Worm (Caenorhabditis elegans) whole organism, L3 larva: Measurements from ENCODE around the gene R13A1.3.
A peak's percentile ranks its signal among the peaks of the same experiment; 100 is the strongest.

Source experiments
- R02D3.7 ChIP-seq: fragments of 150-350 bp; optimal IDR thresholded peaks from 2 replicates; lab custom pipeline; 2014; ENCODE audit warnings: missing biosample characterization, missing genetic modification characterization
- ZK546.5 ChIP-seq: sonication (generic microtip); optimal IDR thresholded peaks from 2 replicates; lab custom pipeline; 2017; ENCODE audit warnings: missing biosample characterization, missing genetic modification characterization
- aly-2 ChIP-seq: fragments of 150-350 bp; optimal IDR thresholded peaks from 2 replicates; lab custom pipeline; 2014; ENCODE audit warnings: missing biosample characterization, missing genetic modification characterization
- ama-1 ChIP-seq: fragments of 150-350 bp; optimal IDR thresholded peaks from 2 replicates; lab custom pipeline; 2018
- ceh-28 ChIP-seq: fragments of 150-350 bp; optimal IDR thresholded peaks from 2 replicates; lab custom pipeline; 2014; ENCODE audit warnings: missing biosample characterization, missing genetic modification reagents, missing genetic modification characterization
- ceh-82 ChIP-seq: fragments of 150-350 bp; optimal IDR thresholded peaks from 2 replicates; lab custom pipeline; 2014; ENCODE audit warnings: missing biosample characterization, missing genetic modification characterization
- ceh-9 ChIP-seq: sonication (generic microtip); optimal IDR thresholded peaks from 2 replicates; lab custom pipeline; 2018; ENCODE audit warnings: missing biosample characterization, missing genetic modification characterization
- daf-12 ChIP-seq: fragments of 150-350 bp; optimal IDR thresholded peaks from 2 replicates; lab custom pipeline; 2014; ENCODE audit warnings: missing biosample characterization, missing genetic modification reagents, missing genetic modification characterization
- egl-27 ChIP-seq: sonication (generic microtip); optimal IDR thresholded peaks from 4 replicates; lab custom pipeline; 2017; ENCODE audit warnings: missing biosample characterization, missing genetic modification reagents, missing genetic modification characterization
- elt-2 ChIP-seq: sonication (generic microtip); optimal IDR thresholded peaks from 2 replicates; lab custom pipeline; 2016; ENCODE audit warnings: missing genetic modification reagents, mild to moderate bottlenecking, missing genetic modification characterization, missing compliant biosample characterization
- elt-3 ChIP-seq, 3 experiments: fragments of 150-350 bp in 1 of 3; sonication (generic microtip) in 2 of 3; optimal IDR thresholded peaks; 2 replicates in 2 of 3; 4 replicates in 1 of 3; lab custom pipeline; 2014 to 2017; ENCODE audit warnings: missing biosample characterization in 3 of 3, missing genetic modification characterization in 3 of 3
- eor-1 ChIP-seq, 2 experiments: fragments of 150-350 bp; optimal IDR thresholded peaks; 2 replicates each; lab custom pipeline; 2014 to 2018; ENCODE audit warnings: missing biosample characterization in 2 of 2, missing genetic modification characterization in 2 of 2
- fkh-10 ChIP-seq: sonication (generic microtip); optimal IDR thresholded peaks from 2 replicates; lab custom pipeline; 2017; ENCODE audit warnings: missing biosample characterization, missing genetic modification reagents, missing genetic modification characterization
- hmg-11 ChIP-seq: sonication (generic microtip); optimal IDR thresholded peaks from 2 replicates; lab custom pipeline; 2016; ENCODE audit warnings: missing genetic modification characterization, missing compliant biosample characterization
- jun-1 ChIP-seq: fragments of 150-350 bp; optimal IDR thresholded peaks from 2 replicates; lab custom pipeline; 2014; ENCODE audit warnings: missing biosample characterization, missing genetic modification reagents, missing genetic modification characterization
- mdl-1 ChIP-seq: fragments of 150-350 bp; optimal IDR thresholded peaks from 2 replicates; lab custom pipeline; 2014; ENCODE audit warnings: missing biosample characterization, missing genetic modification characterization
- nhr-11 ChIP-seq: fragments of 150-350 bp; optimal IDR thresholded peaks from 2 replicates; lab custom pipeline; 2014; ENCODE audit warnings: missing biosample characterization, missing genetic modification characterization
- nhr-12 ChIP-seq: fragments of 150-350 bp; optimal IDR thresholded peaks from 2 replicates; lab custom pipeline; 2014; ENCODE audit warnings: missing biosample characterization, missing genetic modification characterization
- nhr-237 ChIP-seq: fragments of 150-350 bp; optimal IDR thresholded peaks from 2 replicates; lab custom pipeline; 2014; ENCODE audit warnings: missing biosample characterization, missing genetic modification characterization
- nhr-25 ChIP-seq: sonication (generic microtip); optimal IDR thresholded peaks from 2 replicates; lab custom pipeline; 2017; ENCODE audit warnings: missing biosample characterization, missing genetic modification characterization
- nhr-28 ChIP-seq: fragments of 150-350 bp; optimal IDR thresholded peaks from 2 replicates; lab custom pipeline; 2014; ENCODE audit warnings: missing biosample characterization, missing genetic modification characterization
- nhr-43 ChIP-seq: sonication (generic microtip); optimal IDR thresholded peaks from 2 replicates; lab custom pipeline; 2016; ENCODE audit warnings: mild to moderate bottlenecking, missing genetic modification characterization, missing compliant biosample characterization; ENCODE audit not compliant: poor library complexity, severe bottlenecking
- nhr-76 ChIP-seq: fragments of 150-350 bp; sonication (generic microtip); optimal IDR thresholded peaks from 5 replicates; lab custom pipeline; 2014; ENCODE audit warnings: missing biosample characterization, missing genetic modification characterization
- pha-4 ChIP-seq: fragments of 150-350 bp; optimal IDR thresholded peaks from 2 replicates; lab custom pipeline; 2014; ENCODE audit warnings: missing biosample characterization, missing genetic modification reagents, missing genetic modification characterization
- pqm-1 ChIP-seq: fragments of 150-350 bp; optimal IDR thresholded peaks from 2 replicates; lab custom pipeline; 2017; ENCODE audit warnings: missing biosample characterization, missing genetic modification characterization, inconsistent platforms
- skn-1 ChIP-seq: fragments of 150-350 bp; optimal IDR thresholded peaks from 2 replicates; lab custom pipeline; 2014; ENCODE audit warnings: missing biosample characterization, missing genetic modification characterization
- snpc-4 ChIP-seq: fragments of 150-350 bp; optimal IDR thresholded peaks from 2 replicates; lab custom pipeline; 2014; ENCODE audit warnings: missing biosample characterization, missing genetic modification characterization
- tbx-2 ChIP-seq: sonication (generic microtip); optimal IDR thresholded peaks from 2 replicates; lab custom pipeline; 2016; ENCODE audit warnings: mild to moderate bottlenecking, missing genetic modification characterization, missing compliant biosample characterization
- unc-39 ChIP-seq: sonication (generic microtip); optimal IDR thresholded peaks from 4 replicates; lab custom pipeline; 2017; ENCODE audit warnings: missing biosample characterization, missing genetic modification characterization

R13A1.3 gene

DNA sequence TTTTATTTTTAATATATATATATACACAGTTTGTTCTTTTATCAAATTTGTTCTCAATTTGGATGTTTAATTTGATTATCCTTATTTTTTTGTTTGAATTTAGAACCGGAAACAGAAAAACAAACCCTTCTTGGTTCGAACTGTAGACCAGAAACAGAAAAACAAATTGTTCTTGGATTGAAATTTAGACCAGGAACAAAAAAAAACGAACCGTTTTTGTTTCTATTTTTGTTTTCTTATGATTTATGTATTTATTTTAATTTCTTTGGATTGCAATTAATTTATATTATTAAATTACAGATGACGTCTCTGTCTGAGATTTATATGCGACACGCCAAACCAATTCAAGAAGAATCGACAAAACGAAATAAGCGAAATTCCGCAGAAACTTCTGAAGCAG is 28.4 kb upstream of the R13A1.3 start, which contains the start of gene C42D4.19:
C42D4.19 (plus strand) TSS at position 301 of the 400 bp plus-strand sequence.
- TF ChIP-seq ceh-28 (tag; lab: Kevin White, UChicago) = no peak
- no peak for TF ChIP-seq fkh-10 (GFP tag; lab: Kevin White, UChicago)
- no peak for TF ChIP-seq pqm-1 (tag; lab: Kevin White, UChicago)
- TF ChIP-seq aly-2 (tag; lab: Kevin White, UChicago) = no peak
- no peak for TF ChIP-seq eor-1 (tag; optimal IDR thresholded peaks at IDR 0.05; lab: Kevin White, UChicago)
- no peak for TF ChIP-seq R02D3.7 (tag; lab: Kevin White, UChicago)
- no peak for TF ChIP-seq nhr-76 (tag; lab: Kevin White, UChicago)
- TF ChIP-seq nhr-25 (tag; lab: Kevin White, UChicago) = no peak
- TF ChIP-seq mdl-1 = no peak
- no peak for TF ChIP-seq nhr-28 (tag; lab: Kevin White, UChicago)
- TF ChIP-seq ama-1 = no peak
- no peak for TF ChIP-seq ZK546.5 (tag; lab: Kevin White, UChicago)

DNA sequence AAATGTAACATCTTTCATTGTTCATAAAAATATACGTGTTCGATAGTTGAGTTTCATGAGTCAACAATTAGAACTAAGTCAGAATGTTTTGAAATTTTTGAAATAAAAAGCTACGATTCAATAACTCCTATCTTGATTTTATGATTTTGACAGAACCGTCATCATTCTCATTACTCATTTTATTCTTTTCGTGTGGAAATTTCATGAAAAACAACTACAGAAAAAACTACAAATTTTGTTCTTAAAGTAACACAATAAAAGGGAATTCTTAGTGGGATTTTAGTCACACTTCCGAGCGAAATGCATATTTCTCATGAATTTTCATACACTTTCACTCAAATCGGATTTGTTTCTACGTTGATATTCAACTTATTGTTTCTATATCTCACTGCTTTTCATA is 26.9 kb upstream of the R13A1.3 start, which contains the start of gene str-44:
str-44 (plus strand) TSS at position 301 of the 400 bp plus-strand sequence.
- no peak for TF ChIP-seq ceh-82 (tag; lab: Kevin White, UChicago)
- TF ChIP-seq egl-27 (tag; lab: Kevin White, UChicago) = no peak
- no peak for TF ChIP-seq pqm-1 (tag; lab: Kevin White, UChicago)
- TF ChIP-seq ceh-9 (tag; lab: Kevin White, UChicago) = no peak
- TF ChIP-seq tbx-2 (tag; lab: Kevin White, UChicago) = no peak

DNA sequence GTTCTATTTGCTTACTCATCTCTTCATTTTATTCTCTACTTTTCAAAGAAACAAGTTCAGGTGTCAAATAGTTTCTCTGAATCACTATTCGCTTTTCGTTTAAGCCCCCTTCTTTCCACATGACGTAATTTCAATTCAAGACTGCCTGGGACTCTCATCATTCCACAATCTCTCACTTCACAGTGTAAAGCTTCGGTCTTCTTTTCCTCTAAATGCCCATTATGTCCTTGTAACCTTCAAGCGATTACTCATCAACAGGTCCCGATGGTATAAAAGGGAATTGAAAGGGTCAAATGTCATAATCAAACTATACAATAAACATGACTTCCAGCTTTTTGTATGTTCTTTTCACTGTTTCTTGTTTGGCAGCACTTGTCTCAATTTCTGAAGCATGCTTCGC is 24.9 kb upstream of the R13A1.3 start, which contains the start of gene C42D4.3:
C42D4.3 (plus strand) TSS at position 298 of the 400 bp plus-strand sequence.
- TF ChIP-seq nhr-25 (tag; lab: Kevin White, UChicago) (peak; percentile 96), nhr-237 (tag; lab: Kevin White, UChicago) (no peak), snpc-4 (no peak)

DNA sequence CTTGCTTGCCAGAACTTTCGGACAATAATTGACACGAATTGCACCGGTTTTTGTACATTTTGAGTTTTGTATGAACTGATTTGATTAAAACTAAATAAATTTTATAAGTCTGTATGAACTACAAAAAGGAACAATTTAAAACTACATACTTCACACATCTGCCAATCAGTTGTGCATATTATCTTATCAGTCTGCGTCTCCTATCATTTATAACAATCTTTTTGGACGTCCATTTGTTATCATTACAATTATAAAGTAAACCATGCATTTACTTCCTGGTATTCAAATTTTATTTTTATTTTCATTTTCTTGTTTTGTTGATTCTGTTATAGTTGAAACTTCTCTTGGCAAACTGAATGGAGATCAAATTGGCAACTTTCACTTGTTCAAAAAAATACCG is 23.5 kb upstream of the R13A1.3 start, which contains the start of gene cest-10:
cest-10 (plus strand) TSS at position 254 of the 400 bp plus-strand sequence.
- peak; percentile 88 for TF ChIP-seq elt-2 (tag; lab: Kevin White, UChicago)
- TF ChIP-seq ceh-82 (tag; lab: Kevin White, UChicago) = no peak
- TF ChIP-seq pqm-1 (tag; lab: Kevin White, UChicago) = peak; percentile 84
- no peak for TF ChIP-seq elt-3 (tag; optimal IDR thresholded peaks at IDR 0.05; lab: Kevin White, UChicago)
- TF ChIP-seq egl-27 (tag; lab: Kevin White, UChicago) = no peak

ce11 chrIV:7182818-7183217 is 21.0 kb upstream of the R13A1.3 start:
- no peak for TF ChIP-seq R02D3.7 (tag; lab: Kevin White, UChicago)
- peak; percentile 48 for TF ChIP-seq elt-2 (tag; lab: Kevin White, UChicago)

- no peak for TF ChIP-seq ceh-82 (tag; lab: Kevin White, UChicago)
- no peak for TF ChIP-seq ceh-28 (tag; lab: Kevin White, UChicago)
- TF ChIP-seq elt-2 (tag; lab: Kevin White, UChicago) = no peak
- TF ChIP-seq nhr-11 = no peak
Measured at ce11 chrIV:7184597-7184996, 19.2 kb upstream of the R13A1.3 start, which contains the start of gene clec-179. TSS of gene clec-179 (minus strand) at chrIV:7184697.

DNA sequence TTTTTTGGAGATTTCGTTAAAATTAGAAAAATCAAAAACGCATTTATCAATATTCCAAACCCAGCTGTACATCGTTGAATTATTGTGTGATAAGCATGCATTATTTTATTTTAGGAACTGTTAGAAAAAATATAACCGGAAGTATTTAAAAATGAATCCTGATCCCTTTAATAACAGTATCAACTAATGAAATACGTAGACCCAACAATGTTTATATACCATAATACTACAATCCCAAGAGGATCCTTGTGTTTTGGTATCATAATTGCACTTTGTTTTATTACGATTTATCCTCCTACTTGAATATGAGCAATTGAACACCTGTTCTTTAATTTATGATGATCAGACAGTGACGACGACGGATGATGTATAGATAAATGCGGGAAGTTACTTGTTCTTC is 17.0 kb upstream of the R13A1.3 start, which contains the start of gene str-249:
str-249 (minus strand) TSS at position 101 of the 400 bp plus-strand sequence.
- no peak for TF ChIP-seq tbx-2 (tag; lab: Kevin White, UChicago)
- no peak for TF ChIP-seq jun-1 (tag; lab: Kevin White, UChicago)
- no peak for TF ChIP-seq ceh-28 (tag; lab: Kevin White, UChicago)

DNA sequence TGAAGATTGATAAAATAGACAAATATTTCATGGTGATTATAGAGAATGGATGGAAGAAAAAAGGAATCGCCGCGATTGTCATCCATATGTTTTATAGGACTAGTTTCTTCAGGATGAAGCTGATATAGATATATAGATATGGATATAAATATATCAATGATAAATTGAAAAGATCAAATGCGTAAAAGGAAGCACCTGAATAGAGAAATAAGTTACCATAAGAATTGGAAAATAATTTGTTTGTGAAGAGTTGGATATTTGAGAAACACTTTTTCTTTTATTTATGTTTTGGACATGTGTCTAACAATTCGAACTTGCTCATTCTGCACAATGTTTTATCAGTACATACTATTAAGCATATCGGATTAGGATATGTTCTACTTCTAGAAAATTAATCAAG is 15.8 kb upstream of the R13A1.3 start, which contains the start of gene C42D4.13:
C42D4.13 (minus strand) TSS at position 101 of the 400 bp plus-strand sequence.
- TF ChIP-seq hmg-11 (tag; lab: Kevin White, UChicago) (no peak), unc-39 (tag; lab: Kevin White, UChicago) (no peak), nhr-12 (no peak), nhr-43 (no peak), ceh-28 (tag; lab: Kevin White, UChicago) (no peak), daf-12 (no peak), nhr-25 (tag; lab: Kevin White, UChicago) (no peak), egl-27 (tag; lab: Kevin White, UChicago) (no peak), pha-4 (tag; lab: Kevin White, UChicago) (no peak), skn-1 (tag; lab: Kevin White, UChicago) (no peak), fkh-10 (GFP tag; lab: Kevin White, UChicago) (no peak)
- TF ChIP-seq, all 47 proteins: peak for 0
